Fruit fly (Drosophila melanogaster): Measurements from ENCODE around the gene Gagr.

The Gagr gene

dm6 chr3L:16417024-16417423 lies 22.6 kb downstream of the Gagr start, which contains the start of gene GluRS-m (continued):
- TF ChIP-seq lov (optimal IDR thresholded peaks at IDR 0.05) (no peak), lov (GFP tag; IDR thresholded peaks at IDR 0.05) (no peak)

dm6 chr3L:16419059-16419773 lies 24.8 kb downstream of the Gagr start, which contains the start of the genes TyrRS and CG33158:
TyrRS (minus strand) TSS chr3L:16419302.
CG33158 (plus strand) TSS chr3L:16419597.
- TF ChIP-seq pnt (GFP tag; optimal IDR thresholded peaks at IDR 0.05) = no peak
- TF ChIP-seq stc (GFP tag; IDR thresholded peaks at IDR 0.05) = no peak
- TF ChIP-seq phol (tag; optimal IDR thresholded peaks at IDR 0.05) = peak; percentile 11
- TF ChIP-seq Tbp (GFP tag; optimal IDR thresholded peaks at IDR 0.05) = peak; percentile 77
- peak; percentile 84 to 97 for TF ChIP-seq crp (GFP tag; optimal IDR thresholded peaks at IDR 0.05)
- no peak for TF ChIP-seq CG32532 (GFP tag; IDR thresholded peaks at IDR 0.05)
- TF ChIP-seq Lpt (GFP tag; optimal IDR thresholded peaks at IDR 0.05) = no peak
- no peak for TF ChIP-seq CG6654 (GFP tag; optimal IDR thresholded peaks at IDR 0.05)
- no peak for TF ChIP-seq crol (GFP tag; IDR thresholded peaks at IDR 0.05)
- TF ChIP-seq CG17829 (tag; optimal IDR thresholded peaks at IDR 0.05) = peak; percentile 2
- no peak for TF ChIP-seq odd (GFP tag; optimal IDR thresholded peaks at IDR 0.05)
- TF ChIP-seq bab2 (GFP tag; optimal IDR thresholded peaks at IDR 0.05) = no peak
- no peak for TF ChIP-seq yki (optimal IDR thresholded peaks at IDR 0.05)
- TF ChIP-seq HHEX (GFP tag; optimal IDR thresholded peaks at IDR 0.05) = no peak
- no peak for TF ChIP-seq lmd (GFP tag; IDR thresholded peaks at IDR 0.05)
- no peak for TF ChIP-seq CG2120 (GFP tag; optimal IDR thresholded peaks at IDR 0.05)
- TF ChIP-seq CG12659 (GFP tag; optimal IDR thresholded peaks at IDR 0.05) = no peak
- no peak for TF ChIP-seq vfl (GFP tag; optimal IDR thresholded peaks at IDR 0.05)
- TF ChIP-seq klu (GFP tag; IDR thresholded peaks at IDR 0.05) = no peak
- peak; percentile 21; the same call in 1 of the 2 replicates for TF ChIP-seq CG13287 (GFP tag; IDR thresholded peaks at IDR 0.05; ENCODE audit: partially characterized antibody)
- no peak for TF ChIP-seq BtbVII (GFP tag; optimal IDR thresholded peaks at IDR 0.05)
- TF ChIP-seq bcd (GFP tag; optimal IDR thresholded peaks at IDR 0.05) = no peak
- no peak for TF ChIP-seq shn (GFP tag; optimal IDR thresholded peaks at IDR 0.05)
- TF ChIP-seq CG4707 (GFP tag; optimal IDR thresholded peaks at IDR 0.05) = no peak
- no peak for TF ChIP-seq ac (GFP tag; optimal IDR thresholded peaks at IDR 0.05)
- TF ChIP-seq HLH3B (GFP tag; IDR thresholded peaks at IDR 0.05) = no peak
- no peak for TF ChIP-seq Mad (GFP tag; optimal IDR thresholded peaks at IDR 0.05)
- TF ChIP-seq row (GFP tag; IDR thresholded peaks at IDR 0.05) = peak; percentile 75
- no peak for TF ChIP-seq CG8478 (optimal IDR thresholded peaks at IDR 0.05)
- no peak for TF ChIP-seq hbn (GFP tag; IDR thresholded peaks at IDR 0.05; ENCODE audit: partially characterized antibody)
- TF ChIP-seq CG8944 (GFP tag; optimal IDR thresholded peaks at IDR 0.05) = no peak
- TF ChIP-seq gsb (GFP tag; IDR thresholded peaks at IDR 0.05) = no peak
- TF ChIP-seq slou (GFP tag; optimal IDR thresholded peaks at IDR 0.05) = no peak
- no peak for TF ChIP-seq Dbx (GFP tag; IDR thresholded peaks at IDR 0.05)
- peak; percentile 49 for TF ChIP-seq CG15601 (tag; optimal IDR thresholded peaks at IDR 0.05)
- no peak for TF ChIP-seq CrebB (tag; optimal IDR thresholded peaks at IDR 0.05)
- TF ChIP-seq hb (GFP tag; IDR thresholded peaks at IDR 0.05; ENCODE audit: partially characterized antibody) = no peak
- peak; percentile 61 for TF ChIP-seq nmo (GFP tag; optimal IDR thresholded peaks at IDR 0.05)
- no peak for TF ChIP-seq tna (GFP tag; IDR thresholded peaks at IDR 0.05; ENCODE audit: partially characterized antibody)
- TF ChIP-seq Rx (GFP tag; IDR thresholded peaks at IDR 0.05) = no peak
- TF ChIP-seq CG11695 (GFP tag; IDR thresholded peaks at IDR 0.05) = no peak
- no peak for TF ChIP-seq CG7928 (GFP tag; optimal IDR thresholded peaks at IDR 0.05)
- no peak for TF ChIP-seq abd-A (tag; optimal IDR thresholded peaks at IDR 0.05)
- no peak for TF ChIP-seq pho (GFP tag; optimal IDR thresholded peaks at IDR 0.05)
- no peak for TF ChIP-seq Hr39 (optimal IDR thresholded peaks at IDR 0.05)
- TF ChIP-seq ranshi (GFP tag; IDR thresholded peaks at IDR 0.05) = no peak
- TF ChIP-seq CG12104 (GFP tag; optimal IDR thresholded peaks at IDR 0.05) = no peak
- peak; percentile 29 for TF ChIP-seq twi (tag; optimal IDR thresholded peaks at IDR 0.05)
- TF ChIP-seq dati (GFP tag; IDR thresholded peaks at IDR 0.05) = no peak

All from whole organism, embryonic.